Fruit fly (Drosophila melanogaster) whole organism, embryonic: Measurements from ENCODE around the gene Fbxl7.

Source experiments
- Bdp1 ChIP-seq: fragments of 200-800 bp; sonication (Bioruptor generic); optimal IDR thresholded peaks from 3 replicates; lab custom pipeline; 2016; ENCODE audit warnings: missing biosample characterization, missing genetic modification characterization
- CG10267 ChIP-seq: fragments of 200-800 bp; sonication (Bioruptor generic); optimal IDR thresholded peaks from 2 replicates; lab custom pipeline; 2018; ENCODE audit warnings: missing biosample characterization, mild to moderate bottlenecking, missing genetic modification characterization, moderate library complexity
- CG11398 ChIP-seq: fragments of 200-800 bp; sonication (Bioruptor generic); optimal IDR thresholded peaks from 2 replicates; lab custom pipeline; 2016; ENCODE audit warnings: missing biosample characterization, missing genetic modification characterization
- CG11696 ChIP-seq: fragments of 200-800 bp; sonication (Bioruptor generic); IDR thresholded peaks from 2 replicates; pipeline ENCODE4 v1.3.6; 2022; ENCODE audit warnings: missing biosample characterization, missing genetic modification characterization
- CG13287 ChIP-seq: fragments of 200-800 bp; sonication (Bioruptor generic); IDR thresholded peaks from 2 replicates; pipeline ENCODE4 v1.3.6; 2022; ENCODE audit warnings: missing biosample characterization, missing genetic modification characterization; ENCODE audit not compliant: partially characterized antibody
- CG17385 ChIP-seq: fragments of 200-800 bp; sonication (Bioruptor generic); optimal IDR thresholded peaks from 3 replicates; lab custom pipeline; 2018; ENCODE audit warnings: missing biosample characterization, mild to moderate bottlenecking, missing genetic modification characterization
- CG18476 ChIP-seq: fragments of 200-800 bp; sonication (Bioruptor generic); optimal IDR thresholded peaks from 2 replicates; lab custom pipeline; 2016; ENCODE audit warnings: missing biosample characterization, mild to moderate bottlenecking, missing genetic modification characterization
- CG18764 ChIP-seq: fragments of 200-800 bp; sonication (Bioruptor generic); optimal IDR thresholded peaks from 3 replicates; lab custom pipeline; 2016; ENCODE audit warnings: missing biosample characterization, missing genetic modification characterization
- CG2120 ChIP-seq: fragments of 200-800 bp; sonication (Bioruptor generic); optimal IDR thresholded peaks from 3 replicates; lab custom pipeline; 2016; ENCODE audit warnings: missing biosample characterization, missing genetic modification characterization
- CG2875 ChIP-seq: fragments of 200-800 bp; sonication (Bioruptor generic); optimal IDR thresholded peaks from 2 replicates; lab custom pipeline; 2017; ENCODE audit warnings: missing biosample characterization, mild to moderate bottlenecking, missing genetic modification characterization, missing genetic modification reagents
- CG30020 ChIP-seq: fragments of 200-800 bp; optimal IDR thresholded peaks from 2 replicates; lab custom pipeline; 2019; ENCODE audit warnings: missing biosample characterization, mild to moderate bottlenecking, missing genetic modification characterization, moderate library complexity
- CG31224 ChIP-seq: fragments of 200-800 bp; sonication (Bioruptor generic); IDR thresholded peaks from 2 replicates; pipeline ENCODE4 v1.3.6; 2022; ENCODE audit warnings: missing biosample characterization, missing genetic modification characterization
- CG32772 ChIP-seq: fragments of 200-800 bp; sonication (Bioruptor generic); IDR thresholded peaks from 2 replicates; pipeline ENCODE4 v1.3.6; 2022; ENCODE audit warnings: missing biosample characterization, missing genetic modification characterization
- CG6175 ChIP-seq: fragments of 200-800 bp; sonication (Bioruptor generic); IDR thresholded peaks from 3 replicates; pipeline ENCODE4 v1.3.6; 2022; ENCODE audit warnings: missing biosample characterization, missing genetic modification characterization
- CG6854 ChIP-seq: fragments of 200-800 bp; sonication (Bioruptor generic); optimal IDR thresholded peaks from 3 replicates; lab custom pipeline; 2017; ENCODE audit warnings: missing biosample characterization, mild to moderate bottlenecking, missing genetic modification characterization
- CG7839 ChIP-seq: fragments of 200-800 bp; sonication (Bioruptor generic); optimal IDR thresholded peaks from 3 replicates; lab custom pipeline; 2018; ENCODE audit warnings: missing biosample characterization, mild to moderate bottlenecking, missing genetic modification characterization, moderate library complexity
- CG8359 ChIP-seq: fragments of 200-800 bp; sonication (Bioruptor generic); optimal IDR thresholded peaks from 2 replicates; lab custom pipeline; 2017; ENCODE audit warnings: missing biosample characterization, mild to moderate bottlenecking, missing genetic modification characterization, borderline replicate concordance
- Dbx ChIP-seq: fragments of 200-800 bp; sonication (Bioruptor generic); IDR thresholded peaks from 3 replicates; pipeline ENCODE4 v1.3.6; 2022; ENCODE audit warnings: missing biosample characterization, missing genetic modification characterization
- Doc3 ChIP-seq: fragments of 200-800 bp; sonication (Bioruptor generic); IDR thresholded peaks from 3 replicates; pipeline ENCODE4 v1.3.6; 2022; ENCODE audit warnings: missing biosample characterization, missing genetic modification characterization; ENCODE audit not compliant: partially characterized antibody
- Dp ChIP-seq: fragments of 200-800 bp; sonication (Bioruptor generic); optimal IDR thresholded peaks from 2 replicates; lab custom pipeline; 2018; ENCODE audit warnings: missing biosample characterization, mild to moderate bottlenecking, missing genetic modification characterization, moderate library complexity
- Fer1 ChIP-seq: fragments of 200-800 bp; sonication (Bioruptor generic); optimal IDR thresholded peaks from 2 replicates; lab custom pipeline; 2017; ENCODE audit warnings: missing biosample characterization, mild to moderate bottlenecking, missing genetic modification characterization
- HHEX ChIP-seq: fragments of 200-800 bp; sonication (Bioruptor generic); optimal IDR thresholded peaks from 3 replicates; lab custom pipeline; 2017; ENCODE audit warnings: missing biosample characterization, mild to moderate bottlenecking, missing genetic modification characterization, missing genetic modification reagents
- HLH3B ChIP-seq: fragments of 200-800 bp; sonication (Bioruptor generic); IDR thresholded peaks from 2 replicates; pipeline ENCODE4 v1.3.6; 2022; ENCODE audit warnings: missing biosample characterization, missing genetic modification characterization
- MESR4 ChIP-seq: fragments of 200-800 bp; sonication (Bioruptor generic); optimal IDR thresholded peaks from 2 replicates; lab custom pipeline; 2018; ENCODE audit warnings: missing biosample characterization, mild to moderate bottlenecking, missing genetic modification characterization, moderate library complexity
- MTF-1 ChIP-seq: fragments of 200-800 bp; sonication (Bioruptor generic); optimal IDR thresholded peaks from 2 replicates; lab custom pipeline; 2018; ENCODE audit warnings: missing biosample characterization, mild to moderate bottlenecking, missing genetic modification characterization, borderline replicate concordance
- Nf-YC ChIP-seq: fragments of 200-800 bp; optimal IDR thresholded peaks from 3 replicates; lab custom pipeline; 2019; ENCODE audit warnings: missing biosample characterization, mild to moderate bottlenecking, missing genetic modification characterization, moderate library complexity
- Oli ChIP-seq: fragments of 200-800 bp; sonication (Bioruptor generic); optimal IDR thresholded peaks from 2 replicates; lab custom pipeline; 2018; ENCODE audit warnings: missing biosample characterization, mild to moderate bottlenecking, missing genetic modification characterization, moderate library complexity
- Scr ChIP-seq: fragments of 200-800 bp; sonication (Bioruptor generic); IDR thresholded peaks from 2 replicates; pipeline ENCODE4 v1.3.6; 2022; ENCODE audit warnings: missing biosample characterization, missing genetic modification characterization; ENCODE audit not compliant: partially characterized antibody
- Taf1 ChIP-seq: fragments of 200-800 bp; sonication (Bioruptor generic); IDR thresholded peaks from 2 replicates; pipeline ENCODE4 v1.3.6; 2022; ENCODE audit warnings: missing biosample characterization, missing genetic modification characterization
- Vsx1 ChIP-seq: fragments of 200-800 bp; sonication (Bioruptor generic); optimal IDR thresholded peaks from 2 replicates; lab custom pipeline; 2017; ENCODE audit warnings: missing biosample characterization, mild to moderate bottlenecking, missing genetic modification characterization, missing genetic modification reagents
- Xrp1 ChIP-seq: fragments of 200-800 bp; sonication (Bioruptor generic); IDR thresholded peaks from 2 replicates; pipeline ENCODE4 v1.3.6; 2022; ENCODE audit warnings: missing biosample characterization, missing genetic modification characterization
- bigmax ChIP-seq: fragments of 200-800 bp; sonication (Bioruptor generic); optimal IDR thresholded peaks from 2 replicates; lab custom pipeline; 2018; ENCODE audit warnings: missing biosample characterization, mild to moderate bottlenecking, missing genetic modification characterization
- cg ChIP-seq: fragments of 200-800 bp; sonication (Bioruptor generic); optimal IDR thresholded peaks from 3 replicates; lab custom pipeline; 2019; ENCODE audit warnings: missing biosample characterization, mild to moderate bottlenecking, missing genetic modification characterization, moderate library complexity
- chm ChIP-seq: fragments of 200-800 bp; sonication (Bioruptor generic); IDR thresholded peaks from 2 replicates; pipeline ENCODE4 v1.3.6; 2022; ENCODE audit warnings: missing biosample characterization, missing genetic modification characterization
- dan ChIP-seq: fragments of 200-800 bp; sonication (Bioruptor generic); IDR thresholded peaks from 2 replicates; pipeline ENCODE4 v1.3.6; 2022; ENCODE audit warnings: missing biosample characterization, missing genetic modification characterization
- emc ChIP-seq: fragments of 200-800 bp; sonication (Bioruptor generic); optimal IDR thresholded peaks from 2 replicates; lab custom pipeline; 2016; ENCODE audit warnings: missing biosample characterization, missing genetic modification characterization
- ewg ChIP-seq: fragments of 200-800 bp; sonication (Bioruptor generic); optimal IDR thresholded peaks from 3 replicates; lab custom pipeline; 2017; ENCODE audit warnings: mild to moderate bottlenecking, missing biosample characterization, missing genetic modification reagents, missing genetic modification characterization
- kah ChIP-seq: fragments of 200-800 bp; sonication (Bioruptor generic); optimal IDR thresholded peaks from 2 replicates; lab custom pipeline; 2018; ENCODE audit warnings: missing biosample characterization, mild to moderate bottlenecking, missing genetic modification characterization
- lov ChIP-seq, 2 experiments: fragments of 200-800 bp in 1 of 2; fragments of >200 bp in 1 of 2; sonication (Bioruptor generic) in 1 of 2; IDR thresholded peaks in 1 of 2; optimal IDR thresholded peaks in 1 of 2; 2 replicates in 1 of 2; 3 replicates in 1 of 2; pipeline versions ENCODE4 v1.3.6 to Lab custom; 2017 to 2022; ENCODE audit warnings: missing biosample characterization in 1 of 2, missing genetic modification characterization in 1 of 2
- mld ChIP-seq: fragments of 200-800 bp; sonication (Bioruptor generic); IDR thresholded peaks from 3 replicates; pipeline ENCODE4 v1.3.6; 2022; ENCODE audit warnings: missing biosample characterization, missing genetic modification characterization; ENCODE audit not compliant: partially characterized antibody
- nau ChIP-seq: fragments of 200-800 bp; sonication (Bioruptor generic); optimal IDR thresholded peaks from 3 replicates; lab custom pipeline; 2017; ENCODE audit warnings: missing biosample characterization, mild to moderate bottlenecking, missing genetic modification characterization, missing genetic modification reagents
- nerfin-1 ChIP-seq: fragments of 200-800 bp; sonication (Bioruptor generic); optimal IDR thresholded peaks from 3 replicates; lab custom pipeline; 2019; ENCODE audit warnings: missing biosample characterization, mild to moderate bottlenecking, missing genetic modification characterization, moderate library complexity
- p53 ChIP-seq: fragments of 200-800 bp; sonication (Bioruptor generic); optimal IDR thresholded peaks from 2 replicates; lab custom pipeline; 2016; ENCODE audit warnings: missing biosample characterization, missing genetic modification characterization
- row ChIP-seq: fragments of 200-800 bp; sonication (Bioruptor generic); IDR thresholded peaks from 3 replicates; pipeline ENCODE4 v1.3.6; 2022; ENCODE audit warnings: missing biosample characterization, missing genetic modification characterization
- sisA ChIP-seq: fragments of 200-800 bp; sonication (Bioruptor generic); IDR thresholded peaks from 2 replicates; pipeline ENCODE4 v1.3.6; 2022; ENCODE audit warnings: missing biosample characterization, missing genetic modification characterization
- stc ChIP-seq: fragments of 200-800 bp; sonication (Bioruptor generic); IDR thresholded peaks from 2 replicates; pipeline ENCODE4 v1.3.6; 2022; ENCODE audit warnings: missing biosample characterization, missing genetic modification characterization
- stwl ChIP-seq: fragments of 200-800 bp; sonication (Bioruptor generic); optimal IDR thresholded peaks from 3 replicates; lab custom pipeline; 2018; ENCODE audit warnings: missing biosample characterization, mild to moderate bottlenecking, missing genetic modification characterization, moderate library complexity
- trem ChIP-seq: fragments of 200-800 bp; optimal IDR thresholded peaks from 3 replicates; lab custom pipeline; 2019; ENCODE audit warnings: missing biosample characterization, mild to moderate bottlenecking, missing genetic modification characterization, moderate library complexity
- wdn ChIP-seq: fragments of 200-800 bp; sonication (Bioruptor generic); IDR thresholded peaks from 2 replicates; pipeline ENCODE4 v1.3.6; 2022; ENCODE audit warnings: missing biosample characterization, missing genetic modification characterization

The Fbxl7 gene

DNA sequence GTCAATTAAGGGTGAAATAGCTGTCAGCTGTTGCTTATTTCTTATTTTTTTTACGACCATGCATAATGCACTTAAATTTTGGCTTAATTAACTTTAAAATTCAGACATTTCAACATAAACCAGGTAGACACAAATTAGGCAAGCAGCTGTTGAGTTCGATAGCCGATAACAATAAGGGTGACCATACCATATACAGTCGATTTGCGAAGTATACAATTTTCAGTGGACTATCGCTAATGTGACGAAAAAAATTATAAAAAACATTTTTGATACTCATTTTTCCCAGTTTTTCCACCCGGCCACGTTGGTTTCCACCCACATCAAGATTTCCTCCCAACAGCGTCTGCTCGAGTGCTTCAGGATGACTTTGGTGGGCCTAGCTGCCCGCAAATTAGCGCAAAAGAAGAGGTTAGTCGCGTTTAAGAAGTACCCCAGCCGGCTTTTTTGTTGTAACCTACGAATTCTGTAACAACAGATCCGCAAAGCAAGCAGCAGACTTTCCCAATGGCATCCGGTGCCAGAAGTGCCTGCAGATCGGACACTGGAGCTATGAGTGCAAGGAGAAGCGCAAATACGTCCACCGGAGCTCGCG lies 43.1 kb downstream of the Fbxl7 start, which contains the start of the genes CG4287 and CG5516 (continued):
- no peak for TF ChIP-seq dan (GFP tag; lab: Robert Waterston, UW)
- TF ChIP-seq HLH3B (GFP tag; lab: Robert Waterston, UW) = no peak
- TF ChIP-seq Bdp1 = no peak
- no peak for TF ChIP-seq CG31224
- no peak for TF ChIP-seq nau
- TF ChIP-seq CG8359 (GFP tag; lab: Kevin White, UChicago) = no peak
- no peak for TF ChIP-seq CG6175 (GFP tag; lab: Robert Waterston, UW)
- peak; percentile 24 for TF ChIP-seq Dp (GFP tag; lab: Kevin White, UChicago)
- TF ChIP-seq Oli (tag; lab: Kevin White, UChicago) = no peak
- TF ChIP-seq CG7839 (tag; lab: Kevin White, UChicago) = no peak
- no peak for TF ChIP-seq sisA (GFP tag; lab: Robert Waterston, UW)
- no peak for TF ChIP-seq CG18764 (GFP tag; lab: Kevin White, UChicago)
- no peak for TF ChIP-seq Dbx (GFP tag; lab: Robert Waterston, UW)
- TF ChIP-seq kah (GFP tag; lab: Kevin White, UChicago) = no peak
- peak; percentile 23 for TF ChIP-seq CG30020 (tag; lab: Kevin White, UChicago)
- no peak for TF ChIP-seq wdn (GFP tag; lab: Robert Waterston, UW)
- peak; percentile 62 for TF ChIP-seq stwl (tag; lab: Kevin White, UChicago)
- 0 out of 2 replicates have a peak, but pooled peaks have one; percentile 19 for TF ChIP-seq Xrp1 (GFP tag; lab: Robert Waterston, UW)
- TF ChIP-seq CG10267 (tag; lab: Kevin White, UChicago) = peak; percentile 11
- no peak for TF ChIP-seq mld (GFP tag; lab: Robert Waterston, UW)
- TF ChIP-seq bigmax (GFP tag; lab: Kevin White, UChicago) = peak; percentile 73
- TF ChIP-seq nerfin-1 = no peak
- no peak for TF ChIP-seq Nf-YC (tag; lab: Kevin White, UChicago)
- TF ChIP-seq Doc3 (GFP tag; lab: Robert Waterston, UW) = peak; percentile 57; the same call in 2 of the 3 replicates
- TF ChIP-seq CG13287 (GFP tag; lab: Robert Waterston, UW) = peak; percentile 63
- TF ChIP-seq stc (GFP tag; lab: Robert Waterston, UW) = no peak
- TF ChIP-seq trem (tag; lab: Kevin White, UChicago) = peak; percentile 22
- TF ChIP-seq ewg (GFP tag; lab: Kevin White, UChicago) = no peak
- peak; percentile 54 for TF ChIP-seq Scr (GFP tag; lab: Robert Waterston, UW)
- peak; percentile 69 for TF ChIP-seq MESR4 (GFP tag; lab: Kevin White, UChicago)
- TF ChIP-seq chm (GFP tag; lab: Robert Waterston, UW) = no peak
- no peak for TF ChIP-seq CG11696 (GFP tag; lab: Robert Waterston, UW)
- no peak for TF ChIP-seq CG2875 (GFP tag; lab: Kevin White, UChicago)
- no peak for TF ChIP-seq CG18476 (GFP tag; lab: Kevin White, UChicago)
- TF ChIP-seq Vsx1 (GFP tag; lab: Kevin White, UChicago) = peak; percentile 52
- peak; percentile 15; the same call in 1 of the 3 replicates for TF ChIP-seq row (GFP tag; lab: Robert Waterston, UW)
- TF ChIP-seq lov (optimal IDR thresholded peaks at IDR 0.05; lab: Kevin White, UChicago) = no peak
- no peak for TF ChIP-seq lov (GFP tag; IDR thresholded peaks at IDR 0.05; lab: Robert Waterston, UW)
- TF ChIP-seq p53 (GFP tag; lab: Kevin White, UChicago) = no peak
- TF ChIP-seq CG11398 (GFP tag; lab: Kevin White, UChicago) = no peak
- no peak for TF ChIP-seq CG17385
- TF ChIP-seq cg = no peak
- TF ChIP-seq CG32772 = no peak
- no peak for TF ChIP-seq HHEX (GFP tag; lab: Kevin White, UChicago)
- TF ChIP-seq Taf1 (GFP tag; lab: Robert Waterston, UW) = no peak
- peak; percentile 63 for TF ChIP-seq CG2120 (GFP tag; lab: Kevin White, UChicago)
- TF ChIP-seq CG6854 = no peak
- TF ChIP-seq MTF-1 = no peak
- no peak for TF ChIP-seq emc (GFP tag; lab: Kevin White, UChicago)
- no peak for TF ChIP-seq Fer1 (GFP tag; lab: Kevin White, UChicago)
